Fruit fly (Drosophila melanogaster) whole organism, prepupa: ENCODE data around the gene pcx.
A peak's percentile ranks its signal among the peaks of the same experiment; 100 is the strongest.

Experiments
- CG10631 ChIP-seq: fragments of 200-800 bp; sonication (Bioruptor generic); optimal IDR thresholded peaks from 2 replicates; lab custom pipeline; 2016; ENCODE audit warnings: missing biosample characterization, missing genetic modification characterization
- CG10669 ChIP-seq: fragments of 200-800 bp; sonication (Bioruptor generic); optimal IDR thresholded peaks from 3 replicates; lab custom pipeline; 2018; ENCODE audit warnings: missing biosample characterization, mild to moderate bottlenecking, missing genetic modification characterization, moderate library complexity
- CG11294 ChIP-seq: fragments of 200-800 bp; sonication (Bioruptor generic); IDR thresholded peaks from 2 replicates; pipeline ENCODE4 v1.3.6; 2022; ENCODE audit warnings: missing biosample characterization, missing genetic modification characterization
- CG11762 ChIP-seq: fragments of 200-800 bp; sonication (Bioruptor generic); optimal IDR thresholded peaks from 3 replicates; lab custom pipeline; 2016; ENCODE audit warnings: missing biosample characterization, missing genetic modification characterization; ENCODE audit not compliant: insufficient read depth
- CG15336 ChIP-seq: fragments of 200-800 bp; sonication (Bioruptor generic); IDR thresholded peaks from 2 replicates; pipeline ENCODE4 v1.3.6; 2022; ENCODE audit warnings: missing biosample characterization, missing genetic modification characterization
- CG1621 ChIP-seq: fragments of 200-800 bp; sonication (Bioruptor generic); optimal IDR thresholded peaks from 3 replicates; lab custom pipeline; 2018; ENCODE audit warnings: missing biosample characterization, mild to moderate bottlenecking, missing genetic modification characterization
- CG16779 ChIP-seq: fragments of 200-800 bp; sonication (Bioruptor generic); optimal IDR thresholded peaks from 3 replicates; lab custom pipeline; 2017; ENCODE audit warnings: missing biosample characterization, mild to moderate bottlenecking, missing genetic modification characterization
- CG3032 ChIP-seq: fragments of 200-800 bp; optimal IDR thresholded peaks from 2 replicates; lab custom pipeline; 2019; ENCODE audit warnings: missing biosample characterization, mild to moderate bottlenecking, missing genetic modification characterization, moderate library complexity
- CG31627 ChIP-seq: fragments of 200-800 bp; sonication (Bioruptor generic); optimal IDR thresholded peaks from 3 replicates; lab custom pipeline; 2016; ENCODE audit warnings: missing biosample characterization, missing genetic modification characterization
- CG32006 ChIP-seq: fragments of 200-800 bp; sonication (Bioruptor generic); optimal IDR thresholded peaks from 3 replicates; lab custom pipeline; 2017; ENCODE audit warnings: missing biosample characterization, mild to moderate bottlenecking, missing genetic modification characterization
- CG34406 ChIP-seq: fragments of 200-800 bp; sonication (Bioruptor generic); optimal IDR thresholded peaks from 3 replicates; lab custom pipeline; 2016; ENCODE audit warnings: missing biosample characterization, missing genetic modification characterization
- CG3919 ChIP-seq: fragments of 200-800 bp; sonication (Bioruptor generic); optimal IDR thresholded peaks from 3 replicates; lab custom pipeline; 2016; ENCODE audit warnings: missing biosample characterization, missing genetic modification characterization
- CG4318 ChIP-seq: fragments of 200-800 bp; sonication (Bioruptor generic); optimal IDR thresholded peaks from 3 replicates; lab custom pipeline; 2017; ENCODE audit warnings: missing biosample characterization, mild to moderate bottlenecking, missing genetic modification characterization
- CG6163 ChIP-seq: fragments of 200-800 bp; sonication (Bioruptor generic); IDR thresholded peaks from 3 replicates; pipeline ENCODE4 v1.3.6; 2022; ENCODE audit warnings: missing biosample characterization, missing genetic modification characterization
- CG6276 ChIP-seq: fragments of 200-800 bp; sonication (Bioruptor generic); optimal IDR thresholded peaks from 2 replicates; lab custom pipeline; 2017; ENCODE audit warnings: missing biosample characterization, mild to moderate bottlenecking, missing genetic modification characterization
- CG6792 ChIP-seq: fragments of 200-800 bp; sonication (Bioruptor generic); optimal IDR thresholded peaks from 3 replicates; lab custom pipeline; 2016; ENCODE audit warnings: missing biosample characterization, missing genetic modification characterization
- CG6808 ChIP-seq: fragments of 200-800 bp; sonication (Bioruptor generic); optimal IDR thresholded peaks from 3 replicates; lab custom pipeline; 2017; ENCODE audit warnings: missing biosample characterization, missing genetic modification characterization, mild to moderate bottlenecking, moderate library complexity, missing genetic modification reagents
- CG6854 ChIP-seq: fragments of 200-800 bp; sonication (Bioruptor generic); optimal IDR thresholded peaks from 2 replicates; lab custom pipeline; 2017; ENCODE audit warnings: missing biosample characterization, mild to moderate bottlenecking, missing genetic modification characterization
- CG7368 ChIP-seq: fragments of 200-800 bp; sonication (Bioruptor generic); optimal IDR thresholded peaks from 3 replicates; lab custom pipeline; 2016; ENCODE audit warnings: missing biosample characterization, missing genetic modification characterization
- CG8119 ChIP-seq: fragments of 200-800 bp; sonication (Bioruptor generic); IDR thresholded peaks from 3 replicates; pipeline ENCODE4 v1.3.6; 2022; ENCODE audit warnings: missing biosample characterization, missing genetic modification characterization
- CG8632 ChIP-seq: fragments of 200-800 bp; sonication (Bioruptor generic); optimal IDR thresholded peaks from 3 replicates; lab custom pipeline; 2016; ENCODE audit warnings: missing biosample characterization, missing genetic modification characterization
- Eip78C ChIP-seq: fragments of 200-800 bp; sonication (Bioruptor generic); peaks from one replicate; lab custom pipeline; 2016; ENCODE audit warnings: missing biosample characterization, missing genetic modification characterization
- Eip93F ChIP-seq: fragments of 200-800 bp; sonication (Bioruptor generic); optimal IDR thresholded peaks from 2 replicates; lab custom pipeline; 2016; ENCODE audit warnings: missing biosample characterization, mild to moderate bottlenecking, missing genetic modification characterization
- Ets21C ChIP-seq: fragments of 200-800 bp; sonication (Bioruptor generic); optimal IDR thresholded peaks from 3 replicates; lab custom pipeline; 2016; ENCODE audit warnings: missing biosample characterization, missing genetic modification characterization
- Ets96B ChIP-seq: fragments of 200-800 bp; optimal IDR thresholded peaks from 2 replicates; lab custom pipeline; 2019; ENCODE audit warnings: missing biosample characterization, mild to moderate bottlenecking, missing genetic modification characterization, moderate library complexity
- Gug ChIP-seq: fragments of 200-800 bp; sonication (Bioruptor generic); IDR thresholded peaks from 2 replicates; pipeline ENCODE4 v1.3.6; 2022; ENCODE audit warnings: missing biosample characterization, missing genetic modification characterization
- Hr38 ChIP-seq: sonication (Bioruptor generic); optimal IDR thresholded peaks from 2 replicates; lab custom pipeline; 2016; ENCODE audit warnings: missing biosample characterization, missing genetic modification characterization
- Hr39 ChIP-seq: fragments of 200-800 bp; sonication (Bioruptor generic); optimal IDR thresholded peaks from 2 replicates; lab custom pipeline; 2016; ENCODE audit warnings: missing biosample characterization, missing genetic modification characterization
- Lpt ChIP-seq: fragments of 200-800 bp; sonication (Bioruptor generic); optimal IDR thresholded peaks from 3 replicates; lab custom pipeline; 2016; ENCODE audit warnings: missing biosample characterization, missing genetic modification characterization
- Met ChIP-seq: fragments of 200-800 bp; sonication (Bioruptor generic); optimal IDR thresholded peaks from 3 replicates; lab custom pipeline; 2016; ENCODE audit warnings: missing biosample characterization, missing genetic modification characterization
- Smox ChIP-seq: fragments of 200-800 bp; sonication (Bioruptor generic); optimal IDR thresholded peaks from 3 replicates; lab custom pipeline; 2016; ENCODE audit warnings: missing biosample characterization, missing genetic modification characterization
- Sox102F ChIP-seq: fragments of 200-800 bp; sonication (Bioruptor generic); optimal IDR thresholded peaks from 2 replicates; lab custom pipeline; 2016; ENCODE audit warnings: missing biosample characterization, mild to moderate bottlenecking, missing genetic modification characterization
- Sox14 ChIP-seq: fragments of 200-800 bp; sonication (Bioruptor generic); optimal IDR thresholded peaks from 3 replicates; lab custom pipeline; 2016; ENCODE audit warnings: missing biosample characterization, missing genetic modification characterization
- Sox15 ChIP-seq: fragments of 200-800 bp; sonication (Bioruptor generic); optimal IDR thresholded peaks from 3 replicates; lab custom pipeline; 2016; ENCODE audit warnings: missing biosample characterization, missing genetic modification characterization
- acj6 ChIP-seq: fragments of 200-800 bp; sonication (Bioruptor generic); optimal IDR thresholded peaks from 3 replicates; lab custom pipeline; 2016; ENCODE audit warnings: missing biosample characterization, missing genetic modification characterization
- cyc ChIP-seq: fragments of 200-800 bp; sonication (Bioruptor generic); optimal IDR thresholded peaks from 3 replicates; lab custom pipeline; 2016; ENCODE audit warnings: missing biosample characterization, missing genetic modification characterization
- eg ChIP-seq: fragments of 200-800 bp; sonication (Bioruptor generic); IDR thresholded peaks from 3 replicates; pipeline ENCODE4 v1.3.6; 2022; ENCODE audit warnings: missing biosample characterization, missing genetic modification characterization
- esn ChIP-seq: fragments of 200-800 bp; sonication (Bioruptor generic); optimal IDR thresholded peaks from 2 replicates; lab custom pipeline; 2016; ENCODE audit warnings: missing biosample characterization, mild to moderate bottlenecking, missing genetic modification characterization, moderate library complexity
- fd59A ChIP-seq: fragments of 200-800 bp; sonication (Bioruptor generic); optimal IDR thresholded peaks from 2 replicates; lab custom pipeline; 2017; ENCODE audit warnings: missing biosample characterization, mild to moderate bottlenecking, missing genetic modification characterization, missing genetic modification reagents
- lz ChIP-seq: fragments of 200-800 bp; sonication (Bioruptor generic); optimal IDR thresholded peaks from 3 replicates; lab custom pipeline; 2016; ENCODE audit warnings: missing biosample characterization, missing genetic modification characterization
- net ChIP-seq: fragments of 200-800 bp; sonication (Bioruptor generic); optimal IDR thresholded peaks from 3 replicates; lab custom pipeline; 2016; ENCODE audit warnings: missing biosample characterization, missing genetic modification characterization
- salr ChIP-seq, 2 experiments: fragments of 200-800 bp; sonication (Bioruptor generic); optimal IDR thresholded peaks; 3 replicates each; lab custom pipeline; 2016 to 2018; ENCODE audit warnings: missing biosample characterization in 2 of 2, missing genetic modification characterization in 2 of 2, mild to moderate bottlenecking in 1 of 2
- spab ChIP-seq: fragments of 200-800 bp; sonication (Bioruptor generic); optimal IDR thresholded peaks from 2 replicates; lab custom pipeline; 2017; ENCODE audit warnings: missing biosample characterization, mild to moderate bottlenecking, missing genetic modification characterization, missing genetic modification reagents
- topi ChIP-seq: fragments of 200-800 bp; sonication (Bioruptor generic); optimal IDR thresholded peaks from 3 replicates; lab custom pipeline; 2016; ENCODE audit warnings: missing biosample characterization, missing genetic modification characterization

pcx gene

DNA sequence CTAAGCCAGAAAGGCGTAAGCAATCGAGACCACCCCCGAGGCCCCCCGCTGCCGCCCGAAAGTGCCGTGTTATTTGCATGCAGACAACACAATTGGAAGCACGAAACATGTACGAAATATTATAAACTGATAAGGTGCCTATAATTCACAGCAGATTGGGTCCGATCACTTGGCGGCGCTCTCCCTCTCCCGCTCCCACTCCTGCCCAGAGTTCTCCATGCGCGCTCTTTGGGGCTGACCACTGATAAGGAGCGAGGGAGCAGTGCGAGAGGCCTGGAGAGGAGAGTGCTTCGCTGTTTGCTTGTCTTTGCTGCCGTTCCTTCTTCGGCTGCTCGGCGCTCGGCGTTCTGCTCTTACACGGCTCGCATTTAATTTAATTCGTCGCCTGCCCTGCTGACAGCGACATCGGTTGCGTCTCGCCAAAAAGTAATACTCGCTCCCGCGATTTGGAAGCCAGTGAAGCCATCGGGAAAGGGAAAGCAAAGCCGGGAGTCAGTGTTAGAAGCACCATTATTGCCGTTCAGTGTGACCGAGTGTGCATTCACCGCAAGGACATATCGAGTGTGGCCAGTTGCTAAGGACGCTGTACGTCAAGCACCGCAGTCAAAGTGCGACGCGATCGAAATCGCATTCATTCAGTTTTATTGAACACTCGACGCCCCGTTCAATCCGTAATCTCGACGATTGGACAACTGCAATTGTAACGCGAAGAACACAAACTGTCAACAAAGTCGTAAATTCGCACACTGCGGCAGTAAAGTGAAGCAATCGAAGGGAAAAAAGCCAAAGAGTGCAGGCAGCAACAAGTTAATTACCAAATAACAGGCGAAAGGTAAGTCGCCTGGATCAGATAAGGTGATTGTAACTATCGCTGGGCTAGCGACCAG, 30.6 kb upstream of the pcx start (continued):
- TF ChIP-seq CG6792 (GFP tag; lab: Kevin White, UChicago) (no peak), CG4318 (no peak), Smox (no peak), CG3032 (tag; lab: Kevin White, UChicago) (no peak), cyc (GFP tag; lab: Kevin White, UChicago) (no peak), salr (GFP tag; optimal IDR thresholded peaks at IDR 0.05; lab: Kevin White, UChicago) (no peak), CG16779 (peak; percentile 14), CG31627 (GFP tag; lab: Kevin White, UChicago) (no peak), CG32006 (GFP tag; lab: Kevin White, UChicago) (no peak), Sox15 (GFP tag; lab: Kevin White, UChicago) (no peak), CG6854 (peak; percentile 7), CG15336 (GFP tag; lab: Robert Waterston, UW) (peak; percentile 34; the same call in 1 of the 2 replicates), CG1621 (no peak), Met (GFP tag; lab: Kevin White, UChicago) (no peak), eg (no peak), Lpt (GFP tag; lab: Kevin White, UChicago) (no peak), CG7368 (GFP tag; lab: Kevin White, UChicago) (no peak), Ets96B (tag; lab: Kevin White, UChicago) (no peak), CG8632 (GFP tag; lab: Kevin White, UChicago) (no peak), Gug (GFP tag; lab: Robert Waterston, UW) (no peak), Eip93F (GFP tag; lab: Kevin White, UChicago) (peak; percentile 38), Sox14 (no peak), CG6276 (GFP tag; lab: Kevin White, UChicago) (no peak), Hr38 (GFP tag; lab: Kevin White, UChicago) (no peak), topi (GFP tag; lab: Kevin White, UChicago) (no peak), Hr39 (GFP tag; lab: Kevin White, UChicago) (no peak), CG10631 (GFP tag; lab: Kevin White, UChicago) (no peak), CG11762 (GFP tag; lab: Kevin White, UChicago) (no peak)
- TF ChIP-seq, all 60 proteins: peak for 10

DNA sequence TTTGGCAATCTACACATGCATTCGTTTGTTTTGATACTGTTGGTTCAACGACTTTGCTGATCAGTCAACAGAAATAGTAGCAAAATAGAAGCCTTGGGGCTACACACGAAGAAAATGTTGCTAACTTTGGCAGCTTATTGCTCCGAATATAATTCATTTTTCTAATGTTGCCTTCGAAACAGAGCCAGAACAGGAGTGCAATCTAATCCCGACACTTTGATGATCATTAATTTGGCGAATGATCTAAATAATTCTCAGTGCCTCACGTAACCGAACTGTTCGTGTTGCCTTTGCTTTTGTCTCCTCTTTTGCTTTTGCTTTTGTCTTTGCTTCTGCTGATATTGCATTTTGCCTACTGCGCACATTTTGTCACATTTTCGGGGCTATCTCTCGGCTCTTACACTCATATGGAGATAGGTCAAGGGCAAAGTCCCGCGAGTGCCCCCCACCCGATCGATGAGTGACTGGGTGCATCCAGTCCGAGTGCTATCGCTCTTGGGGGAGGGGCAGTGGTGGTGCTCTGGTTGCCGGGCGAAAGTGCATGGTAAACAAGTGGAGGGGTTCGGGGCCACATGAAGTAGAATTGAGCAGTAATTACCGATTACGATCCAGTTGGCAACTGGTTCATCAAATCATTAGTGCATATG, 28.9 kb upstream of the pcx start:
- TF ChIP-seq Lpt (GFP tag; lab: Kevin White, UChicago): peak; percentile 15
- TF ChIP-seq CG1621: no peak
- peak; percentile 47 for TF ChIP-seq lz
- TF ChIP-seq Met (GFP tag; lab: Kevin White, UChicago): peak; percentile 56
- TF ChIP-seq Sox102F: peak; percentile 32
- peak; percentile 21 for TF ChIP-seq CG3919 (GFP tag; lab: Kevin White, UChicago)
- TF ChIP-seq CG6163 (GFP tag; lab: Robert Waterston, UW): peak; percentile 62; the same call in 2 of the 3 replicates
- TF ChIP-seq CG34406: peak; percentile 32
- peak; percentile 70 for TF ChIP-seq Hr39 (GFP tag; lab: Kevin White, UChicago)
- TF ChIP-seq Ets21C (GFP tag; lab: Kevin White, UChicago): peak; percentile 19
- no peak for TF ChIP-seq salr (GFP tag; optimal IDR thresholded peaks at IDR 0.05; lab: Kevin White, UChicago)
- no peak for TF ChIP-seq spab (GFP tag; lab: Kevin White, UChicago)
- no peak for TF ChIP-seq Hr38 (GFP tag; lab: Kevin White, UChicago)
- TF ChIP-seq eg: peak; percentile 69; the same call in 1 of the 3 replicates
- peak; percentile 0 for TF ChIP-seq CG8632 (GFP tag; lab: Kevin White, UChicago)
- peak; percentile 44; the same call in 1 of the 2 replicates for TF ChIP-seq CG11294 (GFP tag; lab: Robert Waterston, UW)
- no peak for TF ChIP-seq CG6854
- no peak for TF ChIP-seq CG6792 (GFP tag; lab: Kevin White, UChicago)
- peak; percentile 49 for TF ChIP-seq CG15336 (GFP tag; lab: Robert Waterston, UW)
- no peak for TF ChIP-seq Eip93F (GFP tag; lab: Kevin White, UChicago)
- peak; percentile 40 for TF ChIP-seq acj6
- TF ChIP-seq net (GFP tag; lab: Kevin White, UChicago): peak; percentile 30
- no peak for TF ChIP-seq Sox15 (GFP tag; lab: Kevin White, UChicago)
- TF ChIP-seq CG3032 (tag; lab: Kevin White, UChicago): peak; percentile 8
- peak; percentile 19 for TF ChIP-seq CG6808 (GFP tag; lab: Kevin White, UChicago)
- no peak for TF ChIP-seq fd59A
- peak; percentile 51 for TF ChIP-seq Smox
- peak; percentile 77 for TF ChIP-seq Eip78C (GFP tag; lab: Kevin White, UChicago)
- TF ChIP-seq CG32006 (GFP tag; lab: Kevin White, UChicago): peak; percentile 35
- TF ChIP-seq CG7368 (GFP tag; lab: Kevin White, UChicago): peak; percentile 20
- TF ChIP-seq CG8119 (GFP tag; lab: Robert Waterston, UW): peak; percentile 53; the same call in 2 of the 3 replicates
- TF ChIP-seq esn: peak; percentile 56
- peak; percentile 31 for TF ChIP-seq CG10669 (GFP tag; lab: Kevin White, UChicago)
- TF ChIP-seq CG11762 (GFP tag; lab: Kevin White, UChicago): peak; percentile 26
